Worm (Caenorhabditis elegans) whole organism, L3 larva: ENCODE data around the gene C34C12.9.
A peak's percentile ranks its signal among the peaks of the same experiment; 100 is the strongest.

ENCODE experiments used
- daf-12 ChIP-seq: fragments of 150-350 bp; optimal IDR thresholded peaks from 2 replicates; lab custom pipeline; 2014; ENCODE audit warnings: missing biosample characterization, missing genetic modification reagents, missing genetic modification characterization
- snpc-4 ChIP-seq: fragments of 150-350 bp; optimal IDR thresholded peaks from 2 replicates; lab custom pipeline; 2014; ENCODE audit warnings: missing biosample characterization, missing genetic modification characterization

- TF ChIP-seq daf-12 = no peak
- TF ChIP-seq snpc-4 (tag; lab: Kevin White, UChicago) = peak; percentile 73
Measured at ce11 chrIII:3505051-3505548, 29.8 kb upstream of the C34C12.9 start, which contains the start of gene lias-1.
